Fruit fly (Drosophila melanogaster) whole organism, wandering third instar larva: Measurements from ENCODE around the gene AkhR.

Experiments used
- Abd-B ChIP-seq: fragments of >200 bp; optimal IDR thresholded peaks from 2 replicates; lab custom pipeline; 2017; ENCODE audit warnings: missing biosample characterization, missing genetic modification characterization
- CG32264 ChIP-seq: fragments of 200-800 bp; sonication (Bioruptor generic); optimal IDR thresholded peaks from 2 replicates; lab custom pipeline; 2016; ENCODE audit warnings: missing biosample characterization, missing genetic modification characterization
- CrebA ChIP-seq: fragments of 200-800 bp; sonication (Bioruptor generic); optimal IDR thresholded peaks from 2 replicates; lab custom pipeline; 2016; ENCODE audit warnings: missing biosample characterization, mild to moderate bottlenecking, missing genetic modification characterization, borderline replicate concordance
- Dfd ChIP-seq: fragments of >200 bp; optimal IDR thresholded peaks from 2 replicates; lab custom pipeline; 2017; ENCODE audit warnings: missing biosample characterization, missing genetic modification characterization
- Dif ChIP-seq: fragments of 200-275, 200-300 bp; sonication (Bioruptor generic); optimal IDR thresholded peaks from 2 replicates; lab custom pipeline; 2018; ENCODE audit warnings: missing biosample characterization, missing genetic modification characterization; ENCODE audit not compliant: partially characterized antibody
- GATAd ChIP-seq: sonication (Bioruptor generic); optimal IDR thresholded peaks from 2 replicates; lab custom pipeline; 2016; ENCODE audit warnings: missing biosample characterization, missing genetic modification characterization
- HLH106 ChIP-seq: fragments of 200-800 bp; optimal IDR thresholded peaks from 3 replicates; lab custom pipeline; 2019; ENCODE audit warnings: missing biosample characterization, mild to moderate bottlenecking, missing genetic modification characterization, moderate library complexity
- Hnf4 ChIP-seq: fragments of 200-800 bp; sonication (Bioruptor generic); optimal IDR thresholded peaks from 2 replicates; lab custom pipeline; 2016; ENCODE audit warnings: missing biosample characterization, mild to moderate bottlenecking, missing genetic modification characterization
- Jra ChIP-seq: sonication (Bioruptor generic); optimal IDR thresholded peaks from 2 replicates; lab custom pipeline; 2016; ENCODE audit warnings: missing biosample characterization, missing genetic modification characterization
- Mio ChIP-seq: sonication (Bioruptor generic); optimal IDR thresholded peaks from 2 replicates; lab custom pipeline; 2016; ENCODE audit warnings: missing biosample characterization, missing genetic modification characterization
- Myc ChIP-seq: fragments of >200 bp; optimal IDR thresholded peaks from 2 replicates; lab custom pipeline; 2017
- N ChIP-seq: fragments of >200 bp; optimal IDR thresholded peaks from 2 replicates; lab custom pipeline; 2018; ENCODE audit warnings: missing biosample characterization, missing external identifiers, missing genetic modification characterization
- OdsH ChIP-seq: fragments of 200-800 bp; sonication (Bioruptor generic); optimal IDR thresholded peaks from 2 replicates; lab custom pipeline; 2016; ENCODE audit warnings: missing biosample characterization, mild to moderate bottlenecking, missing genetic modification characterization
- Sp1 ChIP-seq: fragments of 200-800 bp; sonication (Bioruptor generic); optimal IDR thresholded peaks from 3 replicates; lab custom pipeline; 2019; ENCODE audit warnings: missing biosample characterization, mild to moderate bottlenecking, missing genetic modification characterization, moderate library complexity
- Vsx2 ChIP-seq: fragments of 200-300, 225-300 bp; sonication (Bioruptor generic); optimal IDR thresholded peaks from 2 replicates; lab custom pipeline; 2018; ENCODE audit warnings: missing biosample characterization, missing genetic modification characterization; ENCODE audit not compliant: partially characterized antibody
- brk ChIP-seq: fragments of 200-800 bp; sonication (Bioruptor generic); optimal IDR thresholded peaks from 2 replicates; lab custom pipeline; 2016; ENCODE audit warnings: missing biosample characterization, mild to moderate bottlenecking, missing genetic modification characterization
- dmrt93B ChIP-seq: fragments of 200-800 bp; sonication (Bioruptor generic); optimal IDR thresholded peaks from 2 replicates; lab custom pipeline; 2018; ENCODE audit warnings: missing biosample characterization, mild to moderate bottlenecking, missing genetic modification characterization
- dsf ChIP-seq: sonication (Bioruptor generic); optimal IDR thresholded peaks from 2 replicates; lab custom pipeline; 2016; ENCODE audit warnings: missing biosample characterization, missing genetic modification characterization, borderline replicate concordance
- ey ChIP-seq: fragments of 200-800 bp; sonication (Bioruptor generic); optimal IDR thresholded peaks from 2 replicates; lab custom pipeline; 2016; ENCODE audit warnings: missing biosample characterization, missing genetic modification characterization
- fru ChIP-seq: fragments of 200-800 bp; sonication (Bioruptor generic); optimal IDR thresholded peaks from 3 replicates; lab custom pipeline; 2016; ENCODE audit warnings: missing biosample characterization, mild to moderate bottlenecking, missing genetic modification characterization
- h ChIP-seq: fragments of 200-800 bp; sonication (Bioruptor generic); optimal IDR thresholded peaks from 3 replicates; lab custom pipeline; 2016; ENCODE audit warnings: missing biosample characterization, mild to moderate bottlenecking, missing genetic modification characterization
- jim ChIP-seq: fragments of 175-275, 200-325 bp; sonication (Bioruptor generic); optimal IDR thresholded peaks from 2 replicates; lab custom pipeline; 2016; ENCODE audit warnings: missing biosample characterization, mild to moderate bottlenecking, missing genetic modification characterization
- pan ChIP-seq: fragments of >200 bp; optimal IDR thresholded peaks from 2 replicates; lab custom pipeline; 2017
- psq ChIP-seq: fragments of 200-800 bp; sonication (Bioruptor generic); optimal IDR thresholded peaks from 3 replicates; lab custom pipeline; 2017; ENCODE audit warnings: missing biosample characterization, mild to moderate bottlenecking, missing genetic modification characterization, moderate library complexity
- rgr ChIP-seq: fragments of 200-800 bp; sonication (Bioruptor generic); optimal IDR thresholded peaks from 3 replicates; lab custom pipeline; 2016; ENCODE audit warnings: missing biosample characterization, mild to moderate bottlenecking, missing genetic modification characterization
- sage ChIP-seq: fragments of 200-800 bp; sonication (Bioruptor generic); optimal IDR thresholded peaks from 2 replicates; lab custom pipeline; 2016; ENCODE audit warnings: missing biosample characterization, mild to moderate bottlenecking, missing genetic modification characterization
- tai ChIP-seq: sonication (Bioruptor generic); optimal IDR thresholded peaks from 2 replicates; lab custom pipeline; 2016; ENCODE audit warnings: missing biosample characterization, missing genetic modification characterization
- usp ChIP-seq: fragments of >200 bp; optimal IDR thresholded peaks from 2 replicates; lab custom pipeline; 2017; ENCODE audit warnings: missing biosample characterization, missing genetic modification characterization
- woc ChIP-seq: sonication (Bioruptor generic); optimal IDR thresholded peaks from 2 replicates; lab custom pipeline; 2016; ENCODE audit warnings: missing biosample characterization, mild to moderate bottlenecking, missing genetic modification characterization

The AkhR gene

dm6 chr2L:6716182-6716770 lies at the start of gene AkhR:
TSS of gene AkhR (minus strand) at chr2L:6716186.
- TF ChIP-seq rgr (GFP tag; lab: Kevin White, UChicago) (no peak), psq (GFP tag; lab: Kevin White, UChicago) (no peak), HLH106 (tag; lab: Kevin White, UChicago) (no peak), usp (GFP tag; lab: Kevin White, UChicago) (no peak), Vsx2 (no peak), pan (lab: Kevin White, UChicago) (no peak), Dfd (GFP tag; lab: Kevin White, UChicago) (no peak)

DNA sequence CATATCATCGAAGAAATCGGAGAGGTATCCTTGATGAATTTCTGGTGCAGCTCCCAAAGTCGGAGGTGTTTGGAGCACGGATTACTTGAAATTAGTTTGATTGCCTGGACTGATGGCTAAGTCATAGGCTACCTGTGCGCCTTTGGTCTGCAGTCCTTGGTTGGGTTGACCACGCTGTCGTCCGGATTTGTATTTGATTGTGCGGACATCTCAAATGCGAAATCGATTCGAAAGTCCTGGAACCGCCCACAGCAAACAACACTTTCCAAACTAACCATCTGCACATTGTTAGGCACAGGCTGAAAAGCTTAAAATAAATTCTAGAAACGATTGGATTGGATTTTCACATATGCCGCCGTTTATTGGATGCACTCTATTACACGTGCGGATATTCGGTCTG lies 43.5 kb upstream of the AkhR start, which contains the start of gene CG11322:
TSS of gene CG11322 (minus strand) at position 101 of the 400 bp plus-strand sequence.
- TF ChIP-seq Jra (GFP tag; lab: Kevin White, UChicago) (no peak), CrebA (GFP tag; lab: Kevin White, UChicago) (no peak), Dfd (GFP tag; lab: Kevin White, UChicago) (no peak), N (no peak), jim (GFP tag; lab: Kevin White, UChicago) (no peak), sage (no peak), Abd-B (GFP tag; lab: Kevin White, UChicago) (no peak), Hnf4 (GFP tag; lab: Kevin White, UChicago) (no peak), GATAd (no peak), usp (GFP tag; lab: Kevin White, UChicago) (no peak)

DNA sequence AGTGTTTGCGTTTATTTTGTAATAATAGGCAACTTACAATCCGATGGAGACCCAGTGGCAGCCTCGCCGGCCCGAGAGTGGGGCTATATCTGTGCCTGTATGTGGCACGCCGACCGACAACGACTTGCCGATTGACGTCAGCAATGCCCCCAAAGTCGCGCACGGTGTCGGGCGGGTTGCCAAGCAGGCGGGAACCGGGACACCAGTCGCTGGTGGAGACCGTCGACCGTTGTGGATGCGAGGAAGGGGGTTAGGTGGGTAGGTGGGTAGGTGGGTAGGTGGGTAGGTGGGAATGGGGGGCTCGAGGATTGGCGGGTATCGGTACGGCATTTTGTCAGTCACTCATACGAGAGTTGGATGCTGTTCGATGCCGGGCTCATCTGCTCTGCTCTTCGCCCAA lies 35.1 kb upstream of the AkhR start:
- no peak for TF ChIP-seq Hnf4 (GFP tag; lab: Kevin White, UChicago)
- no peak for TF ChIP-seq dmrt93B (GFP tag; lab: Kevin White, UChicago)
- TF ChIP-seq Dif (GFP tag; lab: Kevin White, UChicago) = no peak
- TF ChIP-seq tai (GFP tag; lab: Kevin White, UChicago) = no peak
- no peak for TF ChIP-seq dsf (GFP tag; lab: Kevin White, UChicago)
- TF ChIP-seq woc (GFP tag; lab: Kevin White, UChicago) = no peak
- no peak for TF ChIP-seq sage
- no peak for TF ChIP-seq usp (GFP tag; lab: Kevin White, UChicago)
- no peak for TF ChIP-seq Vsx2

dm6 chr2L:6747814-6748213 lies 31.8 kb upstream of the AkhR start, which contains the start of gene CG44271:
TSS of gene CG44271 (minus strand) at chr2L:6747914.
- no peak for TF ChIP-seq Dif (GFP tag; lab: Kevin White, UChicago)
- TF ChIP-seq CG32264 (GFP tag; lab: Kevin White, UChicago) = no peak
- no peak for TF ChIP-seq Vsx2
- TF ChIP-seq CrebA (GFP tag; lab: Kevin White, UChicago) = no peak
- no peak for TF ChIP-seq pan (lab: Kevin White, UChicago)

- TF ChIP-seq Mio (GFP tag; lab: Kevin White, UChicago) (no peak), fru (no peak), GATAd (no peak), h (GFP tag; lab: Kevin White, UChicago) (no peak), OdsH (no peak), ey (GFP tag; lab: Kevin White, UChicago) (no peak), usp (GFP tag; lab: Kevin White, UChicago) (no peak), CrebA (GFP tag; lab: Kevin White, UChicago) (no peak), sage (no peak), dsf (GFP tag; lab: Kevin White, UChicago) (no peak), brk (GFP tag; lab: Kevin White, UChicago) (no peak), rgr (GFP tag; lab: Kevin White, UChicago) (no peak), tai (GFP tag; lab: Kevin White, UChicago) (no peak), Myc (lab: Kevin White, UChicago) (no peak), woc (GFP tag; lab: Kevin White, UChicago) (no peak)
Measured at dm6 chr2L:6745522-6745921, 29.5 kb upstream of the AkhR start, which contains the start of gene CG31910. TSS of gene CG31910 (minus strand) at chr2L:6745622.

- TF ChIP-seq tai (GFP tag; lab: Kevin White, UChicago) = no peak
- no peak for TF ChIP-seq brk (GFP tag; lab: Kevin White, UChicago)
- no peak for TF ChIP-seq Sp1 (GFP tag; lab: Kevin White, UChicago)
- no peak for TF ChIP-seq CG32264 (GFP tag; lab: Kevin White, UChicago)
- no peak for TF ChIP-seq N
Measured at dm6 chr2L:6741980-6742591, 26.1 kb upstream of the AkhR start, which contains the start of gene meng. TSS of gene meng (plus strand) at chr2L:6742502.
